Worm (Caenorhabditis elegans): Measurements from ENCODE around the gene fbxa-210.

Gene fbxa-210

DNA sequence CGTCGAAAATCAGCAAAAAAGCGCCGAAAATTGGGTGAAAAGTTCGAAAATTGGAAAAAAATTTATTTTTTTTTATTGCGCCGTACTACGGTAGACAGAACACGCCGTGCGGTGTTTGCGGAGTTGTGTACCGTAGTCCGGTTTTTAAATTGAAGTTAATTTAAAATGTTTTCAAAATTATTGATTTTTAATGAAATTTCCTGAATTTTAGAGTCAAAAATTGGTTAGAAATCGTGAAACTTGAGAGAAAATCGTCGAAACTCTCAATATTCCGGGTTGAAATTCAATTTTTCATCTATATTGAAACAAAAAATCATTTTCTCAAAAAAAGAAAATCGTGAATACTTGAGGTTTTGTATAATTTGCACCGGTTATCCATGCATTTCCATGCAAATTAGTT lies 43.3 kb upstream of the fbxa-210 start, which contains the start of gene nova-1:
TSS of gene nova-1 (minus strand) at position 101 of the 400 bp plus-strand sequence.
- TF ChIP-seq aly-2 (tag; optimal IDR thresholded peaks at IDR 0.05) (no peak), mml-1 (tag; optimal IDR thresholded peaks at IDR 0.05) (no peak), nhr-43 (tag; optimal IDR thresholded peaks at IDR 0.05; ENCODE audit: poor library complexity, severe bottlenecking) (no peak), fkh-2 (tag; optimal IDR thresholded peaks at IDR 0.05) (no peak), fos-1 (tag; optimal IDR thresholded peaks at IDR 0.05) (no peak), hmg-11 (tag; optimal IDR thresholded peaks at IDR 0.05) (no peak), pqm-1 (tag; optimal IDR thresholded peaks at IDR 0.05) (no peak), snpc-4 (tag; optimal IDR thresholded peaks at IDR 0.05) (no peak)

- TF ChIP-seq ztf-4 (tag; optimal IDR thresholded peaks at IDR 0.05) (no peak), ceh-28 (tag; optimal IDR thresholded peaks at IDR 0.05) (no peak), nfya-1 (tag; optimal IDR thresholded peaks at IDR 0.05; ENCODE audit: insufficient read depth) (no peak), lsy-12 (tag; optimal IDR thresholded peaks at IDR 0.05) (no peak), nhr-11 (tag; optimal IDR thresholded peaks at IDR 0.05) (no peak), sea-2 (GFP tag; optimal IDR thresholded peaks at IDR 0.05) (no peak), snpc-4 (tag; optimal IDR thresholded peaks at IDR 0.05) (no peak), nhr-23 (tag; optimal IDR thresholded peaks at IDR 0.05) (no peak), nhr-237 (tag; optimal IDR thresholded peaks at IDR 0.05) (no peak), nhr-12 (tag; optimal IDR thresholded peaks at IDR 0.05) (no peak), zag-1 (tag; optimal IDR thresholded peaks at IDR 0.05) (no peak), nhr-76 (tag; optimal IDR thresholded peaks at IDR 0.05) (no peak), R02D3.7 (tag; optimal IDR thresholded peaks at IDR 0.05) (no peak)
These were observed 39.9 kb upstream of the fbxa-210 start, which contains the start of gene fbxa-106 for ce11 chrV:18085150-18085833. fbxa-106 (minus strand) TSS chrV:18085200.

ce11 chrV:18086174-18086661 lies 39.0 kb upstream of the fbxa-210 start, which contains the start of gene Y59A8B.12:
Y59A8B.12 (minus strand) TSS chrV:18086224.
- no peak for TF ChIP-seq mml-1 (tag; optimal IDR thresholded peaks at IDR 0.05)
- no peak for TF ChIP-seq lin-39 (tag; optimal IDR thresholded peaks at IDR 0.05)
- no peak for TF ChIP-seq nfya-1 (tag; optimal IDR thresholded peaks at IDR 0.05; ENCODE audit: insufficient read depth)
- TF ChIP-seq ceh-16 (tag; optimal IDR thresholded peaks at IDR 0.05): no peak
- no peak for TF ChIP-seq ztf-4 (tag; optimal IDR thresholded peaks at IDR 0.05)
- no peak for TF ChIP-seq fkh-10 (GFP tag; optimal IDR thresholded peaks at IDR 0.05)
- no peak for TF ChIP-seq ceh-9 (tag; optimal IDR thresholded peaks at IDR 0.05)
- TF ChIP-seq hmg-11 (tag; optimal IDR thresholded peaks at IDR 0.05): no peak
- no peak for TF ChIP-seq daf-12 (tag; optimal IDR thresholded peaks at IDR 0.05)
- no peak for TF ChIP-seq ceh-82 (tag; optimal IDR thresholded peaks at IDR 0.05)
- TF ChIP-seq jun-1 (tag; optimal IDR thresholded peaks at IDR 0.05): no peak
- no peak for TF ChIP-seq fos-1 (tag; optimal IDR thresholded peaks at IDR 0.05)
- no peak for TF ChIP-seq aly-2 (tag; optimal IDR thresholded peaks at IDR 0.05)
- no peak for TF ChIP-seq nhr-28 (tag; optimal IDR thresholded peaks at IDR 0.05)
- no peak for TF ChIP-seq mdl-1 (tag; optimal IDR thresholded peaks at IDR 0.05)

- TF ChIP-seq pha-4 (tag; optimal IDR thresholded peaks at IDR 0.05) (peak; percentile 60), eor-1 (tag; optimal IDR thresholded peaks at IDR 0.05) (no peak), nfya-1 (tag; optimal IDR thresholded peaks at IDR 0.05; ENCODE audit: insufficient read depth) (peak; percentile 65), lin-15B (tag; optimal IDR thresholded peaks at IDR 0.05) (peak; percentile 65), nhr-23 (tag; optimal IDR thresholded peaks at IDR 0.05) (peak; percentile 8)
These were observed 38.4 kb upstream of the fbxa-210 start, which contains the start of gene slr-2 for ce11 chrV:18086783-18087182. slr-2 (plus strand) TSS chrV:18087123.

ce11 chrV:18091216-18091615 lies 34.0 kb upstream of the fbxa-210 start:
- no peak for TF ChIP-seq unc-39 (tag; optimal IDR thresholded peaks at IDR 0.05)
- no peak for TF ChIP-seq mdl-1 (tag; optimal IDR thresholded peaks at IDR 0.05)
- no peak for TF ChIP-seq ceh-28 (tag; optimal IDR thresholded peaks at IDR 0.05)
- TF ChIP-seq pqm-1 (tag; optimal IDR thresholded peaks at IDR 0.05): no peak
- no peak for TF ChIP-seq elt-3 (tag; optimal IDR thresholded peaks at IDR 0.05)
- no peak for TF ChIP-seq ztf-4 (tag; optimal IDR thresholded peaks at IDR 0.05)
- TF ChIP-seq lin-39 (tag; optimal IDR thresholded peaks at IDR 0.05): no peak
- TF ChIP-seq hmg-11 (tag; optimal IDR thresholded peaks at IDR 0.05): no peak
- no peak for TF ChIP-seq R02D3.7 (tag; optimal IDR thresholded peaks at IDR 0.05)

Data from whole organism, L3 larva.